Worm (Caenorhabditis elegans) whole organism, midembryonic: Measurements from ENCODE around the gene F47G9.6.

Experiments
- T22C8.4 ChIP-seq: fragments of 200-800 bp; sonication (Bioruptor generic); IDR thresholded peaks from 2 replicates; pipeline ENCODE4 v1.3.6; 2022; ENCODE audit warnings: missing genetic modification characterization, missing compliant biosample characterization
- cog-1 ChIP-seq: sonication (generic microtip); optimal IDR thresholded peaks from 2 replicates; lab custom pipeline; 2016; ENCODE audit warnings: missing genetic modification characterization, missing compliant biosample characterization
- flt-1 ChIP-seq: fragments of 200-800 bp; sonication (Bioruptor generic); IDR thresholded peaks from 2 replicates; pipeline ENCODE4 v1.3.6; 2022; ENCODE audit warnings: missing genetic modification characterization, missing compliant biosample characterization
- med-1 ChIP-seq: sonication (generic microtip); optimal IDR thresholded peaks from 2 replicates; lab custom pipeline; 2017; ENCODE audit warnings: missing genetic modification characterization, mild to moderate bottlenecking, missing compliant biosample characterization, antibody characterized with exemption, missing genetic modification reagents; ENCODE audit not compliant: insufficient read depth
- ref-1 ChIP-seq: fragments of 200-800 bp; sonication (Bioruptor generic); conservative IDR thresholded peaks from 2 replicates; pipeline ENCODE4 v1.3.6; 2022; ENCODE audit warnings: missing genetic modification reagents, missing genetic modification characterization, missing compliant biosample characterization
- tab-1 ChIP-seq: fragments of 200-800 bp; sonication (Bioruptor generic); IDR thresholded peaks from 2 replicates; pipeline ENCODE4 v1.3.6; 2022; ENCODE audit warnings: missing genetic modification characterization, missing compliant biosample characterization
- ztf-23 ChIP-seq: fragments of 200-800 bp; sonication (Bioruptor generic); IDR thresholded peaks from 2 replicates; pipeline ENCODE4 v1.3.6; 2022; ENCODE audit warnings: missing genetic modification reagents, missing genetic modification characterization, missing compliant biosample characterization
- ztf-29 ChIP-seq: fragments of 200-800 bp; sonication (Bioruptor generic); IDR thresholded peaks from 2 replicates; pipeline ENCODE4 v1.3.6; 2022; ENCODE audit warnings: missing genetic modification reagents, missing genetic modification characterization, missing compliant biosample characterization

- TF ChIP-seq T22C8.4, result no peak
- TF ChIP-seq med-1 (GFP tag; lab: Kevin White, UChicago), result no peak
- TF ChIP-seq flt-1 (GFP tag; lab: Robert Waterston, UW), result no peak
- TF ChIP-seq cog-1 (tag; lab: Kevin White, UChicago), result no peak
- TF ChIP-seq ztf-23, result no peak
- no peak for TF ChIP-seq tab-1 (GFP tag; lab: Robert Waterston, UW)
- TF ChIP-seq ref-1 (GFP tag; lab: Robert Waterston, UW), result no peak
- TF ChIP-seq ztf-29 (GFP tag; lab: Robert Waterston, UW), result no peak
These were observed 28.7 kb upstream of the F47G9.6 start, which contains the start of gene srh-47 for ce11 chrV:11300539-11300938.
